Worm (Caenorhabditis elegans) whole organism, mixed stage, embryonic: ENCODE data around the gene ZC239.21.
"Not testable (repeated sequence)": the region's sequence is repeated elsewhere in the genome, so short reads cannot be mapped to it uniquely, and the experiment has no call there.

ENCODE experiments used
- cnd-1 ChIP-seq: fragments of 200-800 bp; sonication (Bioruptor generic); optimal IDR thresholded peaks from 2 replicates; lab custom pipeline; 2018; ENCODE audit warnings: mild to moderate bottlenecking, missing genetic modification characterization, missing compliant biosample characterization
- elt-1 ChIP-seq: sonication (generic microtip); optimal IDR thresholded peaks from 2 replicates; lab custom pipeline; 2017; ENCODE audit warnings: missing genetic modification characterization, mild to moderate bottlenecking, missing compliant biosample characterization, antibody characterized with exemption, moderate library complexity, borderline replicate concordance; ENCODE audit not compliant: insufficient read depth
- elt-3 ChIP-seq: fragments of 150-350 bp; optimal IDR thresholded peaks from 2 replicates; lab custom pipeline; 2014; ENCODE audit warnings: missing biosample characterization, missing genetic modification characterization
- ham-2 ChIP-seq: fragments of 200-800 bp; sonication (Bioruptor generic); optimal IDR thresholded peaks from 2 replicates; lab custom pipeline; 2018; ENCODE audit warnings: mild to moderate bottlenecking, missing genetic modification characterization, missing compliant biosample characterization
- lin-13 ChIP-seq: fragments of 150-350 bp; optimal IDR thresholded peaks from 2 replicates; lab custom pipeline; 2014; ENCODE audit warnings: missing biosample characterization, missing genetic modification characterization
- lsy-2 ChIP-seq: fragments of 150-350 bp; optimal IDR thresholded peaks from 2 replicates; lab custom pipeline; 2014; ENCODE audit warnings: missing biosample characterization, missing genetic modification characterization
- nhr-237 ChIP-seq: fragments of 150-350 bp; optimal IDR thresholded peaks from 2 replicates; lab custom pipeline; 2014; ENCODE audit warnings: missing biosample characterization, missing genetic modification characterization
- nhr-76 ChIP-seq: sonication (generic microtip); optimal IDR thresholded peaks from 2 replicates; lab custom pipeline; 2017; ENCODE audit warnings: missing biosample characterization, missing genetic modification characterization
- pha-4 ChIP-seq: fragments of 150-350 bp; optimal IDR thresholded peaks from 2 replicates; lab custom pipeline; 2018; ENCODE audit warnings: missing biosample characterization, missing genetic modification reagents, missing genetic modification characterization
- snpc-4 ChIP-seq: fragments of 150-350 bp; optimal IDR thresholded peaks from 2 replicates; lab custom pipeline; 2014; ENCODE audit warnings: missing biosample characterization, missing genetic modification characterization
- unc-120 ChIP-seq: sonication (generic microtip); optimal IDR thresholded peaks from 2 replicates; lab custom pipeline; 2017; ENCODE audit warnings: missing genetic modification characterization, missing compliant biosample characterization; ENCODE audit not compliant: poor library complexity, severe bottlenecking
- unc-62 ChIP-seq: fragments of 150-350 bp; optimal IDR thresholded peaks from 2 replicates; lab custom pipeline; 2014; ENCODE audit warnings: missing biosample characterization, missing genetic modification reagents, missing genetic modification characterization
- zip-8 ChIP-seq: fragments of 150-350 bp; optimal IDR thresholded peaks from 2 replicates; lab custom pipeline; 2014; ENCODE audit warnings: missing biosample characterization, missing genetic modification characterization

DNA sequence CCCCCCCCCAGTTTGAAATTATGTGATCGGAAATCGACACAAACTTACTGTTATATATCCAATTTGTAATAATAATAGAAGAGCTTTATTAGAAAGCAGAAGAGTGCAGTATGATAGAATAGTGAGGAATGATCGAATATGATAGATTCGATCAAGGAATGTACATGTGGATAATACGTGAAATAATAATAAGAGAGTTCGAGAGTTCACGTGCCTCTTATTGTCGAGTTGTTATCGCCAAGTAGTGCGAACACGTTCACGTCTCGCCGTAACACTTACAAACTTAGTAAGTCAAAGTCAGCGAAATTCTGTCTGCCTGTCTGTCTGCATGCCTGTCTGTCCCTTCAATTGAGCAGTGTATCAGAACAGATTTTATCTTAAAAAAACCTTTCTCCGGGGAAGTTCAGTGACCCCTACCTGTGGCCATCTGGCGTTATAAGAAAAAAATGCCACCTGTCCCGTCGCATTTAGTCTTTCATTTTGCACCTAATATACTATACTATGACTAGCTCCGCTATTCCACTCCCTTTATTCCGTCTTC, 23.4 kb upstream of the ZC239.21 start, which contains the start of the genes Y27F2A.6 and Y27F2A.8:
- TF ChIP-seq elt-1; lsy-2 (tag; lab: Kevin White, UChicago); cnd-1 (tag; lab: Kevin White, UChicago); nhr-237 (tag; lab: Kevin White, UChicago); ham-2 (GFP tag; lab: Kevin White, UChicago); snpc-4; zip-8 (tag; lab: Kevin White, UChicago); lin-13 (tag; lab: Kevin White, UChicago); unc-120 (tag; lab: Kevin White, UChicago); unc-62 (GFP tag; lab: Kevin White, UChicago); elt-3 (tag; lab: Kevin White, UChicago); nhr-76; pha-4: not testable (repeated sequence)
